Worm (Caenorhabditis elegans): ENCODE data around the gene col-141.

col-141 gene

ce11 chrV:6813862-6814261 is 15.6 kb upstream of the col-141 start:
- TF ChIP-seq ces-1 (GFP tag; optimal IDR thresholded peaks at IDR 0.05), result no peak
- no peak for TF ChIP-seq bed-3 (GFP tag; optimal IDR thresholded peaks at IDR 0.05)
- no peak for TF ChIP-seq elt-1 (tag; optimal IDR thresholded peaks at IDR 0.05; ENCODE audit: borderline replicate concordance, insufficient read depth)

- no peak for TF ChIP-seq unc-39 (tag; optimal IDR thresholded peaks at IDR 0.05)
- no peak for TF ChIP-seq lin-32 (GFP tag; optimal IDR thresholded peaks at IDR 0.05)
Observed at ce11 chrV:6817184-6817583, 12.3 kb upstream of the col-141 start, which contains the start of gene dmsr-14. Gene dmsr-14 (minus strand): TSS chrV:6817284.

- TF ChIP-seq ceh-83 (GFP tag; optimal IDR thresholded peaks at IDR 0.05) (no peak), lin-13 (tag; optimal IDR thresholded peaks at IDR 0.05) (no peak), ces-1 (GFP tag; optimal IDR thresholded peaks at IDR 0.05) (no peak), pha-4 (tag; optimal IDR thresholded peaks at IDR 0.05) (no peak), nhr-76 (tag; optimal IDR thresholded peaks at IDR 0.05) (no peak), blmp-1 (tag; optimal IDR thresholded peaks at IDR 0.05) (no peak), hlh-1 (tag; optimal IDR thresholded peaks at IDR 0.05) (no peak), drap-1 (GFP tag; optimal IDR thresholded peaks at IDR 0.05) (no peak), elt-1 (tag; optimal IDR thresholded peaks at IDR 0.05; ENCODE audit: borderline replicate concordance, insufficient read depth) (no peak), zip-8 (tag; optimal IDR thresholded peaks at IDR 0.05) (no peak), lsy-2 (tag; optimal IDR thresholded peaks at IDR 0.05) (no peak), flh-1 (GFP tag; optimal IDR thresholded peaks at IDR 0.05) (no peak), mls-2 (tag; optimal IDR thresholded peaks at IDR 0.05) (no peak), lin-32 (GFP tag; optimal IDR thresholded peaks at IDR 0.05) (no peak), ham-2 (GFP tag; optimal IDR thresholded peaks at IDR 0.05) (no peak)
Observed at ce11 chrV:6819812-6820211, 9.7 kb upstream of the col-141 start, which contains the start of gene dmsr-13. Gene dmsr-13 (minus strand): TSS chrV:6819912.

- TF ChIP-seq tbx-8 (GFP tag; optimal IDR thresholded peaks at IDR 0.05), result no peak
- TF ChIP-seq unc-62 (GFP tag; optimal IDR thresholded peaks at IDR 0.05), result no peak
- TF ChIP-seq lin-32 (GFP tag; optimal IDR thresholded peaks at IDR 0.05), result no peak
- no peak for TF ChIP-seq nhr-28 (tag; optimal IDR thresholded peaks at IDR 0.05)
- no peak for TF ChIP-seq ztf-11 (tag; optimal IDR thresholded peaks at IDR 0.05)
- TF ChIP-seq unc-120 (tag; optimal IDR thresholded peaks at IDR 0.05; ENCODE audit: poor library complexity, severe bottlenecking), result no peak
- TF ChIP-seq sem-2 (GFP tag; optimal IDR thresholded peaks at IDR 0.05), result no peak
Observed at ce11 chrV:6821509-6821908, 8.0 kb upstream of the col-141 start, which contains the start of gene T15B7.8. Gene T15B7.8 (plus strand): TSS chrV:6821809.

ce11 chrV:6823432-6823831 is 6.1 kb upstream of the col-141 start:
- TF ChIP-seq ztf-11 (tag; optimal IDR thresholded peaks at IDR 0.05) (no peak), ceh-43 (GFP tag; optimal IDR thresholded peaks at IDR 0.05) (no peak), lin-32 (GFP tag; optimal IDR thresholded peaks at IDR 0.05) (no peak), tbx-8 (GFP tag; optimal IDR thresholded peaks at IDR 0.05) (no peak), ceh-39 (tag; optimal IDR thresholded peaks at IDR 0.05) (no peak), nhr-237 (tag; optimal IDR thresholded peaks at IDR 0.05) (no peak), cnd-1 (tag; optimal IDR thresholded peaks at IDR 0.05) (no peak), M03D4.4 (tag; optimal IDR thresholded peaks at IDR 0.05) (no peak), unc-62 (GFP tag; optimal IDR thresholded peaks at IDR 0.05) (no peak), elt-1 (tag; optimal IDR thresholded peaks at IDR 0.05; ENCODE audit: borderline replicate concordance, insufficient read depth) (no peak), flh-1 (GFP tag; optimal IDR thresholded peaks at IDR 0.05) (no peak), ces-1 (GFP tag; optimal IDR thresholded peaks at IDR 0.05) (no peak), mab-5 (tag; optimal IDR thresholded peaks at IDR 0.05) (no peak), sptf-1 (tag; optimal IDR thresholded peaks at IDR 0.05) (no peak), zip-8 (tag; optimal IDR thresholded peaks at IDR 0.05) (no peak), elt-3 (tag; optimal IDR thresholded peaks at IDR 0.05) (no peak), unc-39 (tag; optimal IDR thresholded peaks at IDR 0.05) (no peak)

ce11 chrV:6828786-6829185 is 718 bp upstream of the col-141 start, which contains the start of gene dmsr-15:
Gene dmsr-15 (minus strand): TSS chrV:6828886.
- TF ChIP-seq unc-120 (tag; optimal IDR thresholded peaks at IDR 0.05; ENCODE audit: poor library complexity, severe bottlenecking) (no peak), ceh-43 (GFP tag; optimal IDR thresholded peaks at IDR 0.05) (no peak), flh-1 (GFP tag; optimal IDR thresholded peaks at IDR 0.05) (no peak), mep-1 (tag; optimal IDR thresholded peaks at IDR 0.05) (no peak), nhr-28 (tag; optimal IDR thresholded peaks at IDR 0.05) (no peak), ceh-83 (GFP tag; optimal IDR thresholded peaks at IDR 0.05) (no peak), hlh-1 (tag; optimal IDR thresholded peaks at IDR 0.05) (no peak), nhr-76 (tag; optimal IDR thresholded peaks at IDR 0.05) (no peak), lsy-2 (tag; optimal IDR thresholded peaks at IDR 0.05) (no peak), lin-13 (tag; optimal IDR thresholded peaks at IDR 0.05) (no peak), snpc-4 (tag; optimal IDR thresholded peaks at IDR 0.05) (no peak), blmp-1 (tag; optimal IDR thresholded peaks at IDR 0.05) (no peak), sptf-1 (tag; optimal IDR thresholded peaks at IDR 0.05) (no peak), nhr-2 (tag; optimal IDR thresholded peaks at IDR 0.05) (no peak)

All from whole organism, mixed stage, embryonic.